Worm (Caenorhabditis elegans) whole organism, early embryonic: ENCODE measurements around the gene rpt-2.

ENCODE experiments used
- flt-1 ChIP-seq: fragments of 200-800 bp; sonication (Bioruptor generic); IDR thresholded peaks from 2 replicates; pipeline ENCODE4 v1.3.6; 2022; ENCODE audit warnings: missing genetic modification characterization, missing compliant biosample characterization
- sea-1 ChIP-seq: fragments of 200-800 bp; sonication (Bioruptor generic); conservative IDR thresholded peaks from 2 replicates; pipeline ENCODE4 v1.3.6; 2022; ENCODE audit warnings: missing genetic modification characterization, missing compliant biosample characterization
- tra-4 ChIP-seq: sonication (generic microtip); optimal IDR thresholded peaks from 2 replicates; lab custom pipeline; 2017; ENCODE audit warnings: missing genetic modification characterization, missing compliant biosample characterization

DNA sequence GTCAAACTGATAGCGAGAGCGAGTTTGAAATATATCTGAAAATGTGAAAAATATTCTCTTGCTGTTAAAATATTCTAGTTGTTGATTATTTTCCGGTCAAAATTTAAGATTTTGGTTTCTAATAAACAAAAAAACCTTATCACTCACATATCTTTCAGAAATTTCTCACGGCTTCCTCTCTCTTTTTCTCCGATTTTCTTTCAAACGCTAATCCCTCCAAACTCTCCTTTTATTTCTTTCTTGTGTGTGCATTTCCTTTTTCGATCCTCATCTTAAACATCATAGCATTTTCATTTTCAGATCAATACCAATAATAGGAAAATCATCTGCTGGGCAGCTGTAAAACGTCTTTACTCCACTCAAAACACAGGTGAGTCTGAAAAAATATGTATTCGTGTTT, 14.2 kb downstream of the rpt-2 start, which contains the start of gene fos-1:
- TF ChIP-seq sea-1 (GFP tag; lab: Robert Waterston, UW) (no peak), tra-4 (no peak), flt-1 (no peak)
